Worm (Caenorhabditis elegans) whole organism, L2 larva: ENCODE measurements around the gene F46B6.4.

ENCODE experiments used
- F13H6.1 ChIP-seq: sonication (generic microtip); optimal IDR thresholded peaks from 2 replicates; lab custom pipeline; 2016; ENCODE audit warnings: missing genetic modification characterization, missing compliant biosample characterization
- R02D3.7 ChIP-seq: fragments of 150-350 bp; optimal IDR thresholded peaks from 2 replicates; lab custom pipeline; 2014; ENCODE audit warnings: missing biosample characterization, missing genetic modification characterization
- ZK546.5 ChIP-seq: sonication (generic microtip); optimal IDR thresholded peaks from 2 replicates; lab custom pipeline; 2017; ENCODE audit warnings: missing biosample characterization, missing genetic modification characterization
- alr-1 ChIP-seq: fragments of 150-350 bp; optimal IDR thresholded peaks from 2 replicates; lab custom pipeline; 2014; ENCODE audit warnings: missing biosample characterization, missing genetic modification characterization
- aly-2 ChIP-seq: fragments of 150-350 bp; optimal IDR thresholded peaks from 2 replicates; lab custom pipeline; 2014; ENCODE audit warnings: missing biosample characterization, missing genetic modification characterization
- ama-1 ChIP-seq: fragments of 150-350 bp; optimal IDR thresholded peaks from 2 replicates; lab custom pipeline; 2018; ENCODE audit warnings: inconsistent platforms
- ceh-16 ChIP-seq: fragments of 150-350 bp; optimal IDR thresholded peaks from 2 replicates; lab custom pipeline; 2014; ENCODE audit warnings: missing biosample characterization, missing genetic modification characterization
- ceh-82 ChIP-seq: fragments of 150-350 bp; optimal IDR thresholded peaks from 2 replicates; lab custom pipeline; 2014; ENCODE audit warnings: missing biosample characterization, missing genetic modification characterization
- crh-2 ChIP-seq: sonication (generic microtip); optimal IDR thresholded peaks from 2 replicates; lab custom pipeline; 2017; ENCODE audit warnings: missing biosample characterization, missing genetic modification characterization
- dmd-4 ChIP-seq: sonication (generic microtip); optimal IDR thresholded peaks from 2 replicates; lab custom pipeline; 2017; ENCODE audit warnings: missing biosample characterization, missing genetic modification characterization
- egl-27 ChIP-seq: sonication (generic microtip); optimal IDR thresholded peaks from 3 replicates; lab custom pipeline; 2017; ENCODE audit warnings: missing biosample characterization, missing genetic modification reagents, missing genetic modification characterization
- elt-3 ChIP-seq: sonication (generic microtip); optimal IDR thresholded peaks from 2 replicates; lab custom pipeline; 2017; ENCODE audit warnings: missing biosample characterization, missing genetic modification characterization
- fos-1 ChIP-seq: fragments of 150-350 bp; optimal IDR thresholded peaks from 2 replicates; lab custom pipeline; 2014; ENCODE audit warnings: missing biosample characterization, missing genetic modification characterization
- gmeb-1 ChIP-seq: fragments of 150-350 bp; optimal IDR thresholded peaks from 2 replicates; lab custom pipeline; 2014; ENCODE audit warnings: missing biosample characterization, missing genetic modification characterization
- lin-11 ChIP-seq: fragments of 150-350 bp; sonication (generic microtip); optimal IDR thresholded peaks from 2 replicates; lab custom pipeline; 2014; ENCODE audit warnings: missing biosample characterization, missing genetic modification characterization, inconsistent platforms, mixed read lengths
- lin-13 ChIP-seq: fragments of 150-350 bp; optimal IDR thresholded peaks from 2 replicates; lab custom pipeline; 2014; ENCODE audit warnings: missing biosample characterization, missing genetic modification reagents, missing genetic modification characterization
- lin-39 ChIP-seq: fragments of 150-350 bp; optimal IDR thresholded peaks from 2 replicates; lab custom pipeline; 2014; ENCODE audit warnings: missing biosample characterization, missing genetic modification reagents, missing genetic modification characterization
- lsy-2 ChIP-seq, 2 experiments: fragments of 150-350 bp in 1 of 2; sonication (generic microtip) in 1 of 2; optimal IDR thresholded peaks; 2 replicates each; lab custom pipeline; 2014 to 2017; ENCODE audit warnings: missing biosample characterization in 2 of 2, missing genetic modification characterization in 2 of 2
- mab-5 ChIP-seq: fragments of 150-350 bp; optimal IDR thresholded peaks from 2 replicates; lab custom pipeline; 2014; ENCODE audit warnings: missing biosample characterization, missing genetic modification characterization
- nhr-10 ChIP-seq: sonication (generic microtip); optimal IDR thresholded peaks from 2 replicates; lab custom pipeline; 2017; ENCODE audit warnings: missing biosample characterization, missing genetic modification characterization
- nhr-11 ChIP-seq: fragments of 150-350 bp; optimal IDR thresholded peaks from 2 replicates; lab custom pipeline; 2014; ENCODE audit warnings: missing biosample characterization, missing genetic modification characterization
- nhr-23 ChIP-seq: fragments of 150-350 bp; optimal IDR thresholded peaks from 2 replicates; lab custom pipeline; 2014; ENCODE audit warnings: missing biosample characterization, missing genetic modification reagents, missing genetic modification characterization
- nhr-237 ChIP-seq: fragments of 150-350 bp; optimal IDR thresholded peaks from 2 replicates; lab custom pipeline; 2014; ENCODE audit warnings: missing biosample characterization, missing genetic modification characterization
- nhr-6 ChIP-seq: fragments of 150-350 bp; optimal IDR thresholded peaks from 2 replicates; lab custom pipeline; 2014; ENCODE audit warnings: missing biosample characterization, missing genetic modification characterization
- nhr-77 ChIP-seq: fragments of 150-350 bp; optimal IDR thresholded peaks from 2 replicates; lab custom pipeline; 2014; ENCODE audit warnings: missing biosample characterization, missing genetic modification characterization
- peb-1 ChIP-seq: fragments of 150-350 bp; optimal IDR thresholded peaks from 2 replicates; lab custom pipeline; 2014; ENCODE audit warnings: missing biosample characterization, missing genetic modification characterization
- sem-4 ChIP-seq: fragments of 150-350 bp; optimal IDR thresholded peaks from 2 replicates; lab custom pipeline; 2014; ENCODE audit warnings: missing biosample characterization, missing genetic modification reagents, missing genetic modification characterization
- skn-1 ChIP-seq: sonication (generic microtip); optimal IDR thresholded peaks from 2 replicates; lab custom pipeline; 2017; ENCODE audit warnings: missing biosample characterization, missing genetic modification characterization
- sma-3 ChIP-seq: sonication (generic microtip); optimal IDR thresholded peaks from 2 replicates; lab custom pipeline; 2016; ENCODE audit warnings: missing genetic modification reagents, missing genetic modification characterization, missing compliant biosample characterization
- unc-55 ChIP-seq: fragments of 150-350 bp; sonication (generic microtip); optimal IDR thresholded peaks from 3 replicates; lab custom pipeline; 2014; ENCODE audit warnings: missing biosample characterization, missing genetic modification reagents, missing genetic modification characterization
- zag-1 ChIP-seq: fragments of 150-350 bp; optimal IDR thresholded peaks from 2 replicates; lab custom pipeline; 2014; ENCODE audit warnings: missing biosample characterization, missing genetic modification characterization
- ztf-1 ChIP-seq: fragments of 200-800 bp; sonication (Bioruptor generic); conservative IDR thresholded peaks from 2 replicates; pipeline ENCODE4 v1.3.6; 2022; ENCODE audit warnings: missing genetic modification characterization, missing compliant biosample characterization
- ztf-11 ChIP-seq: sonication (generic microtip); optimal IDR thresholded peaks from 2 replicates; lab custom pipeline; 2017; ENCODE audit warnings: missing biosample characterization, missing genetic modification characterization
- ztf-4 ChIP-seq: fragments of 150-350 bp; optimal IDR thresholded peaks from 2 replicates; lab custom pipeline; 2014; ENCODE audit warnings: missing biosample characterization, missing genetic modification characterization

F46B6.4 gene

ce11 chrV:9754459-9754858, 24.9 kb downstream of the F46B6.4 start, which contains the start of gene F58E6.5:
TSS of gene F58E6.5 (minus strand) at chrV:9754559.
- TF ChIP-seq F13H6.1 (tag; lab: Kevin White, UChicago): no peak
- TF ChIP-seq, all 48 proteins: peak for 0

- no peak for TF ChIP-seq elt-3 (tag; lab: Kevin White, UChicago)
- no peak for TF ChIP-seq sem-4 (tag; lab: Kevin White, UChicago)
- no peak for TF ChIP-seq skn-1 (tag; lab: Kevin White, UChicago)
- no peak for TF ChIP-seq ama-1 (lab: Kevin White, UChicago)
Measured at ce11 chrV:9753554-9753953, 25.8 kb downstream of the F46B6.4 start.

ce11 chrV:9752918-9753317, 26.4 kb downstream of the F46B6.4 start, which contains the start of gene F58E6.6:
TSS of gene F58E6.6 (minus strand) at chrV:9753018.
- TF ChIP-seq aly-2 (tag; lab: Kevin White, UChicago) (no peak), dmd-4 (tag; lab: Kevin White, UChicago) (no peak), zag-1 (tag; lab: Kevin White, UChicago) (no peak), lin-39 (tag; lab: Kevin White, UChicago) (no peak), ztf-4 (tag; lab: Kevin White, UChicago) (no peak), ZK546.5 (tag; lab: Kevin White, UChicago) (no peak), ceh-16 (tag; lab: Kevin White, UChicago) (no peak), crh-2 (tag; lab: Kevin White, UChicago) (no peak), fos-1 (tag; lab: Kevin White, UChicago) (no peak), mab-5 (no peak), R02D3.7 (tag; lab: Kevin White, UChicago) (no peak), nhr-6 (tag; lab: Kevin White, UChicago) (no peak), egl-27 (tag; lab: Kevin White, UChicago) (no peak), ceh-82 (tag; lab: Kevin White, UChicago) (no peak), nhr-23 (no peak), unc-55 (GFP tag; lab: Kevin White, UChicago) (no peak), lsy-2 (tag; optimal IDR thresholded peaks at IDR 0.05; lab: Kevin White, UChicago) (no peak), ztf-11 (no peak)

ce11 chrV:9750308-9750707, 29.0 kb downstream of the F46B6.4 start, which contains the start of gene F58E6.4:
TSS of gene F58E6.4 (minus strand) at chrV:9750408.
- TF ChIP-seq lin-13 (GFP tag; lab: Kevin White, UChicago): no peak
- TF ChIP-seq ztf-1 (GFP tag; lab: Robert Waterston, UW): no peak
- TF ChIP-seq dmd-4 (tag; lab: Kevin White, UChicago): no peak
- no peak for TF ChIP-seq nhr-77 (tag; lab: Kevin White, UChicago)
- TF ChIP-seq ZK546.5 (tag; lab: Kevin White, UChicago): no peak
- TF ChIP-seq ztf-4 (tag; lab: Kevin White, UChicago): no peak
- TF ChIP-seq nhr-10 (tag; lab: Kevin White, UChicago): no peak
- no peak for TF ChIP-seq nhr-11 (tag; lab: Kevin White, UChicago)
- no peak for TF ChIP-seq nhr-23
- no peak for TF ChIP-seq ztf-11
- no peak for TF ChIP-seq sem-4 (tag; lab: Kevin White, UChicago)

ce11 chrV:9744934-9745333, 34.4 kb downstream of the F46B6.4 start, which contains the start of gene F58E6.13:
TSS of gene F58E6.13 (plus strand) at chrV:9745234.
- TF ChIP-seq alr-1 (tag; lab: Kevin White, UChicago) (no peak), egl-27 (tag; lab: Kevin White, UChicago) (no peak), dmd-4 (tag; lab: Kevin White, UChicago) (no peak), lin-13 (GFP tag; lab: Kevin White, UChicago) (no peak), sma-3 (no peak), peb-1 (no peak), crh-2 (tag; lab: Kevin White, UChicago) (no peak), nhr-237 (tag; lab: Kevin White, UChicago) (no peak), lin-11 (tag; lab: Kevin White, UChicago) (no peak), ztf-1 (GFP tag; lab: Robert Waterston, UW) (no peak), gmeb-1 (tag; lab: Kevin White, UChicago) (no peak)
